Fruit fly (Drosophila melanogaster) whole organism, embryonic: ENCODE results near the gene zye.

Source experiments
- Awh ChIP-seq: fragments of 200-800 bp; sonication (Bioruptor generic); IDR thresholded peaks from 2 replicates; pipeline ENCODE4, ENCODE4 v1.3.6; 2022; ENCODE audit warnings: missing biosample characterization, missing genetic modification characterization
- BtbVII ChIP-seq: fragments of 200-800 bp; sonication (Bioruptor generic); optimal IDR thresholded peaks from 3 replicates; lab custom pipeline; 2017; ENCODE audit warnings: missing biosample characterization, mild to moderate bottlenecking, missing genetic modification characterization
- CG10147 ChIP-seq: fragments of 200-800 bp; sonication (Bioruptor generic); optimal IDR thresholded peaks from 2 replicates; lab custom pipeline; 2019; ENCODE audit warnings: missing biosample characterization, mild to moderate bottlenecking, missing genetic modification characterization, moderate library complexity
- CG12155 ChIP-seq: fragments of 200-800 bp; sonication (Bioruptor generic); optimal IDR thresholded peaks from 3 replicates; lab custom pipeline; 2016; ENCODE audit warnings: missing biosample characterization, missing genetic modification characterization
- CG12219 ChIP-seq: fragments of 200-800 bp; sonication (Bioruptor generic); optimal IDR thresholded peaks from 3 replicates; lab custom pipeline; 2018; ENCODE audit warnings: missing biosample characterization, mild to moderate bottlenecking, missing genetic modification characterization
- CG15514 ChIP-seq: fragments of 200-800 bp; sonication (Bioruptor generic); optimal IDR thresholded peaks from 3 replicates; lab custom pipeline; 2017; ENCODE audit warnings: missing biosample characterization, missing genetic modification characterization, mild to moderate bottlenecking, moderate library complexity, missing genetic modification reagents
- CG15696 ChIP-seq: fragments of 200-800 bp; sonication (Bioruptor generic); optimal IDR thresholded peaks from 2 replicates; lab custom pipeline; 2019; ENCODE audit warnings: missing biosample characterization, mild to moderate bottlenecking, missing genetic modification characterization, moderate library complexity
- CG1602 ChIP-seq: fragments of 200-800 bp; sonication (Bioruptor generic); optimal IDR thresholded peaks from 3 replicates; lab custom pipeline; 2016; ENCODE audit warnings: missing biosample characterization, missing genetic modification characterization
- CG17568 ChIP-seq: fragments of 200-800 bp; sonication (Bioruptor generic); optimal IDR thresholded peaks from 2 replicates; lab custom pipeline; 2018; ENCODE audit warnings: missing biosample characterization, mild to moderate bottlenecking, missing genetic modification characterization, moderate library complexity
- CG2120 ChIP-seq: fragments of 200-800 bp; sonication (Bioruptor generic); optimal IDR thresholded peaks from 3 replicates; lab custom pipeline; 2016; ENCODE audit warnings: missing biosample characterization, missing genetic modification characterization
- CG33213 ChIP-seq: fragments of 200-800 bp; sonication (Bioruptor generic); optimal IDR thresholded peaks from 3 replicates; lab custom pipeline; 2016; ENCODE audit warnings: missing biosample characterization, missing genetic modification characterization
- CG4424 ChIP-seq: fragments of 200-800 bp; sonication (Bioruptor generic); optimal IDR thresholded peaks from 3 replicates; lab custom pipeline; 2016; ENCODE audit warnings: missing biosample characterization, missing genetic modification characterization
- CG6765 ChIP-seq: fragments of 200-800 bp; sonication (Bioruptor generic); optimal IDR thresholded peaks from 3 replicates; lab custom pipeline; 2017; ENCODE audit warnings: missing biosample characterization, mild to moderate bottlenecking, missing genetic modification characterization
- CG7839 ChIP-seq: fragments of 200-800 bp; sonication (Bioruptor generic); optimal IDR thresholded peaks from 3 replicates; lab custom pipeline; 2018; ENCODE audit warnings: missing biosample characterization, mild to moderate bottlenecking, missing genetic modification characterization, moderate library complexity
- CG7928 ChIP-seq: fragments of 200-800 bp; sonication (Bioruptor generic); optimal IDR thresholded peaks from 2 replicates; lab custom pipeline; 2017; ENCODE audit warnings: missing biosample characterization, mild to moderate bottlenecking, missing genetic modification characterization
- CG9727 ChIP-seq: fragments of 200-800 bp; sonication (Bioruptor generic); optimal IDR thresholded peaks from 3 replicates; lab custom pipeline; 2017; ENCODE audit warnings: missing biosample characterization, mild to moderate bottlenecking, missing genetic modification characterization
- CG9817 ChIP-seq: fragments of 200-800 bp; sonication (Bioruptor generic); optimal IDR thresholded peaks from 2 replicates; lab custom pipeline; 2018; ENCODE audit warnings: missing biosample characterization, mild to moderate bottlenecking, missing genetic modification characterization, moderate library complexity
- Chrac-16 ChIP-seq: fragments of 200-800 bp; sonication (Bioruptor generic); optimal IDR thresholded peaks from 3 replicates; lab custom pipeline; 2016; ENCODE audit warnings: missing biosample characterization, missing genetic modification characterization
- Dad ChIP-seq: fragments of 200-800 bp; sonication (Bioruptor generic); optimal IDR thresholded peaks from 3 replicates; lab custom pipeline; 2016; ENCODE audit warnings: missing biosample characterization, missing genetic modification characterization
- Dip3 ChIP-seq: fragments of 200-800 bp; sonication (Bioruptor generic); optimal IDR thresholded peaks from 3 replicates; lab custom pipeline; 2016; ENCODE audit warnings: missing biosample characterization, missing genetic modification characterization
- Doc3 ChIP-seq: fragments of 200-800 bp; sonication (Bioruptor generic); IDR thresholded peaks from 3 replicates; pipeline ENCODE4 v1.3.6; 2022; ENCODE audit warnings: missing biosample characterization, missing genetic modification characterization; ENCODE audit not compliant: partially characterized antibody
- HmgZ ChIP-seq: fragments of 200-800 bp; sonication (Bioruptor generic); optimal IDR thresholded peaks from 2 replicates; lab custom pipeline; 2018; ENCODE audit warnings: missing biosample characterization, mild to moderate bottlenecking, missing genetic modification characterization
- Hsf ChIP-seq: fragments of 200-800 bp; sonication (Bioruptor generic); optimal IDR thresholded peaks from 3 replicates; lab custom pipeline; 2016; ENCODE audit warnings: missing biosample characterization, missing genetic modification characterization
- Med ChIP-seq: fragments of 200-800 bp; sonication (Bioruptor generic); peaks from one replicate; lab custom pipeline; 2016; ENCODE audit warnings: missing biosample characterization, missing genetic modification characterization, mild to moderate bottlenecking, inconsistent platforms, moderate library complexity
- Mrtf ChIP-seq: fragments of 200-800 bp; sonication (Bioruptor generic); IDR thresholded peaks from 3 replicates; pipeline ENCODE4 v1.3.6; 2022; ENCODE audit warnings: missing biosample characterization, missing genetic modification characterization
- Stat92E ChIP-seq, 3 experiments: fragments of >200 bp in 2 of 3; fragments of 200-800 bp in 1 of 3; sonication (Bioruptor generic) in 1 of 3; optimal IDR thresholded peaks; 2 replicates each; lab custom pipeline; 2017 to 2019; ENCODE audit warnings: missing biosample characterization in 3 of 3, missing genetic modification characterization in 3 of 3, mild to moderate bottlenecking in 1 of 3, moderate library complexity in 1 of 3
- TFAM ChIP-seq: fragments of 200-800 bp; sonication (Bioruptor generic); optimal IDR thresholded peaks from 2 replicates; lab custom pipeline; 2017; ENCODE audit warnings: missing biosample characterization, missing genetic modification characterization, inconsistent platforms
- Usf ChIP-seq: fragments of 200-800 bp; sonication (Bioruptor generic); optimal IDR thresholded peaks from 2 replicates; lab custom pipeline; 2017; ENCODE audit warnings: missing genotype, missing biosample characterization, missing genetic modification characterization
- YL-1 ChIP-seq: fragments of 200-800 bp; sonication (Bioruptor generic); optimal IDR thresholded peaks from 3 replicates; lab custom pipeline; 2017; ENCODE audit warnings: missing biosample characterization, mild to moderate bottlenecking, missing genetic modification characterization
- aop ChIP-seq: fragments of 200-800 bp; sonication (Bioruptor generic); IDR thresholded peaks from 2 replicates; pipeline ENCODE4 v1.3.6; 2022; ENCODE audit warnings: missing biosample characterization, missing genetic modification characterization
- cato ChIP-seq: fragments of 200-800 bp; sonication (Bioruptor generic); optimal IDR thresholded peaks from 2 replicates; lab custom pipeline; 2016; ENCODE audit warnings: missing biosample characterization, missing genetic modification characterization, borderline replicate concordance
- caup ChIP-seq: fragments of 200-800 bp; sonication (Bioruptor generic); optimal IDR thresholded peaks from 3 replicates; lab custom pipeline; 2017; ENCODE audit warnings: missing biosample characterization, mild to moderate bottlenecking, missing genetic modification characterization, moderate library complexity; ENCODE audit not compliant: severe bottlenecking
- croc ChIP-seq: fragments of 200-800 bp; sonication (Bioruptor generic); conservative IDR thresholded peaks from 3 replicates; pipeline ENCODE4 v1.3.6; 2022; ENCODE audit warnings: missing biosample characterization, missing genetic modification characterization
- da ChIP-seq: fragments of 200-800 bp; sonication (Bioruptor generic); optimal IDR thresholded peaks from 2 replicates; lab custom pipeline; 2016; ENCODE audit warnings: missing biosample characterization, missing genetic modification characterization
- disco-r ChIP-seq: fragments of 200-800 bp; sonication (Bioruptor generic); optimal IDR thresholded peaks from 2 replicates; lab custom pipeline; 2016; ENCODE audit warnings: missing biosample characterization, missing genetic modification characterization
- gce ChIP-seq: fragments of 200-800 bp; sonication (Bioruptor generic); IDR thresholded peaks from 3 replicates; pipeline ENCODE4 v1.3.6; 2022; ENCODE audit warnings: missing biosample characterization, missing genetic modification characterization
- gfzf ChIP-seq: fragments of 200-800 bp; sonication (Bioruptor generic); optimal IDR thresholded peaks from 2 replicates; lab custom pipeline; 2016; ENCODE audit warnings: missing biosample characterization, mild to moderate bottlenecking, missing genetic modification characterization, moderate library complexity
- ham ChIP-seq: fragments of 200-800 bp; sonication (Bioruptor generic); IDR thresholded peaks from 2 replicates; pipeline ENCODE4 v1.3.6; 2022; ENCODE audit warnings: missing biosample characterization, missing genetic modification characterization
- phol ChIP-seq: fragments of 200-800 bp; sonication (Bioruptor generic); optimal IDR thresholded peaks from 3 replicates; lab custom pipeline; 2018; ENCODE audit warnings: missing biosample characterization, mild to moderate bottlenecking, missing genetic modification characterization, moderate library complexity
- run ChIP-seq: fragments of 200-800 bp; sonication (Bioruptor generic); optimal IDR thresholded peaks from 3 replicates; lab custom pipeline; 2018; ENCODE audit warnings: missing biosample characterization, mild to moderate bottlenecking, missing genetic modification characterization
- slou ChIP-seq: fragments of 200-800 bp; sonication (Bioruptor generic); optimal IDR thresholded peaks from 3 replicates; lab custom pipeline; 2016; ENCODE audit warnings: missing biosample characterization, missing genetic modification characterization
- ssp ChIP-seq: fragments of 200-800 bp; sonication (Bioruptor generic); IDR thresholded peaks from 2 replicates; pipeline ENCODE4 v1.3.6; 2022; ENCODE audit warnings: missing biosample characterization, missing genetic modification characterization
- ttk ChIP-seq: fragments of 200-800 bp; sonication (Bioruptor generic); IDR thresholded peaks from 2 replicates; pipeline ENCODE4 v2.1.2; 2022; ENCODE audit warnings: missing biosample characterization, missing genetic modification characterization
- twi ChIP-seq: fragments of 200-800 bp; optimal IDR thresholded peaks from 2 replicates; lab custom pipeline; 2019; ENCODE audit warnings: missing biosample characterization, mild to moderate bottlenecking, missing genetic modification characterization, moderate library complexity
- tx ChIP-seq: fragments of 200-800 bp; sonication (Bioruptor generic); optimal IDR thresholded peaks from 2 replicates; lab custom pipeline; 2016; ENCODE audit warnings: missing biosample characterization, missing genetic modification characterization
- unc-4 ChIP-seq: fragments of 200-800 bp; sonication (Bioruptor generic); IDR thresholded peaks from 2 replicates; pipeline ENCODE4 v1.3.6; 2022; ENCODE audit warnings: missing biosample characterization, missing genetic modification characterization; ENCODE audit not compliant: partially characterized antibody
- usp ChIP-seq: fragments of >200 bp; optimal IDR thresholded peaks from 2 replicates; lab custom pipeline; 2017; ENCODE audit warnings: missing biosample characterization, missing genetic modification characterization
- zf30C ChIP-seq: fragments of 200-800 bp; sonication (Bioruptor generic); optimal IDR thresholded peaks from 3 replicates; lab custom pipeline; 2018; ENCODE audit warnings: missing biosample characterization, mild to moderate bottlenecking, missing genetic modification characterization

The zye gene

dm6 chr3L:20452813-20453682 lies 39.6 kb downstream of the zye start, which contains the start of gene CG5199 (continued):
- TF ChIP-seq Dad (GFP tag; lab: Kevin White, UChicago): no peak
- TF ChIP-seq CG1602 (GFP tag; lab: Kevin White, UChicago): peak; percentile 56
- peak; percentile 41 for TF ChIP-seq YL-1
- no peak for TF ChIP-seq TFAM (GFP tag; lab: Kevin White, UChicago)
- peak; percentile 46 for TF ChIP-seq BtbVII
- peak; percentile 73 for TF ChIP-seq unc-4 (GFP tag; lab: Robert Waterston, UW)
- peak; percentile 75 for TF ChIP-seq CG15696 (tag; lab: Kevin White, UChicago)
- peak; percentile 13 for TF ChIP-seq Hsf
- no peak for TF ChIP-seq CG12219 (GFP tag; lab: Kevin White, UChicago)
- peak; percentile 85 for TF ChIP-seq phol (tag; lab: Kevin White, UChicago)
- peak; percentile 12 for TF ChIP-seq CG33213 (GFP tag; lab: Kevin White, UChicago)
- no peak for TF ChIP-seq da (GFP tag; lab: Kevin White, UChicago)
- peak; percentile 58 for TF ChIP-seq CG6765 (GFP tag; lab: Kevin White, UChicago)
- peak; percentile 59; the same call in 1 of the 2 replicates for TF ChIP-seq ttk (GFP tag; lab: Robert Waterston, UW)
- peak; percentile 78 for TF ChIP-seq CG4424 (GFP tag; lab: Kevin White, UChicago)
- peak; percentile 77 for TF ChIP-seq Doc3
- peak; percentile 56 for TF ChIP-seq Med (GFP tag; lab: Kevin White, UChicago)
- TF ChIP-seq zf30C (GFP tag; lab: Kevin White, UChicago): peak; percentile 86
- peak; percentile 27 for TF ChIP-seq cato (GFP tag; lab: Kevin White, UChicago)
- TF ChIP-seq Stat92E (GFP tag; optimal IDR thresholded peaks at IDR 0.05; lab: Kevin White, UChicago): no peak
- no peak for TF ChIP-seq usp
- TF ChIP-seq CG12155 (GFP tag; lab: Kevin White, UChicago): peak; percentile 58
- TF ChIP-seq HmgZ (tag; lab: Kevin White, UChicago): no peak
- TF ChIP-seq slou (GFP tag; lab: Kevin White, UChicago): peak; percentile 42
- no peak for TF ChIP-seq aop
- TF ChIP-seq CG2120 (GFP tag; lab: Kevin White, UChicago): peak; percentile 62
- no peak for TF ChIP-seq tx
- peak; percentile 87 for TF ChIP-seq CG9727
- TF ChIP-seq croc: peak; percentile 57
- TF ChIP-seq CG10147 (GFP tag; lab: Kevin White, UChicago): no peak
- no peak for TF ChIP-seq ham (GFP tag; lab: Robert Waterston, UW)
- TF ChIP-seq Dip3 (GFP tag; lab: Kevin White, UChicago): peak; percentile 24
- TF ChIP-seq twi (tag; lab: Kevin White, UChicago): peak; percentile 42
- TF ChIP-seq run (tag; lab: Kevin White, UChicago): no peak
- TF ChIP-seq gfzf (GFP tag; lab: Kevin White, UChicago): peak; percentile 33
- TF ChIP-seq CG17568 (GFP tag; lab: Kevin White, UChicago): no peak
- no peak for TF ChIP-seq CG7928 (GFP tag; lab: Kevin White, UChicago)
- peak; percentile 68; the same call in 2 of the 3 replicates for TF ChIP-seq Mrtf
- peak; percentile 53; the same call in 1 of the 2 replicates for TF ChIP-seq ssp (GFP tag; lab: Robert Waterston, UW)
- peak; percentile 55 for TF ChIP-seq Usf (GFP tag; lab: Kevin White, UChicago)
- TF ChIP-seq CG7839 (tag; lab: Kevin White, UChicago): peak; percentile 58
- peak; percentile 53 for TF ChIP-seq CG15514 (GFP tag; lab: Kevin White, UChicago)
- TF ChIP-seq disco-r (GFP tag; lab: Kevin White, UChicago): no peak
- peak; percentile 72 for TF ChIP-seq Chrac-16
- peak; percentile 79 for TF ChIP-seq CG9817 (tag; lab: Kevin White, UChicago)
- TF ChIP-seq gce (GFP tag; lab: Robert Waterston, UW): no peak
- no peak for TF ChIP-seq Awh (GFP tag; lab: Robert Waterston, UW)
- peak; percentile 63 for TF ChIP-seq caup (GFP tag; lab: Kevin White, UChicago)
